Worm (Caenorhabditis elegans) whole organism, early embryonic: ENCODE results near the gene srlf-29.

Experiments
- B0310.2 ChIP-seq: sonication (generic microtip); optimal IDR thresholded peaks from 2 replicates; lab custom pipeline; 2016; ENCODE audit warnings: mild to moderate bottlenecking, missing genetic modification characterization, missing compliant biosample characterization
- ama-1 ChIP-seq: fragments of 150-350 bp; optimal IDR thresholded peaks from 2 replicates; lab custom pipeline; 2014
- flt-1 ChIP-seq: fragments of 200-800 bp; sonication (Bioruptor generic); IDR thresholded peaks from 2 replicates; pipeline ENCODE4 v1.3.6; 2022; ENCODE audit warnings: missing genetic modification characterization, missing compliant biosample characterization
- hmbx-1 ChIP-seq: sonication (generic microtip); optimal IDR thresholded peaks from 2 replicates; lab custom pipeline; 2016; ENCODE audit warnings: mild to moderate bottlenecking, missing genetic modification characterization, missing compliant biosample characterization
- hnd-1 ChIP-seq: sonication (generic microtip); optimal IDR thresholded peaks from 2 replicates; lab custom pipeline; 2016; ENCODE audit warnings: missing genetic modification characterization, missing compliant biosample characterization
- tbx-11 ChIP-seq: fragments of 200-800 bp; sonication (Bioruptor generic); IDR thresholded peaks from 2 replicates; pipeline ENCODE4 v1.3.6; 2022; ENCODE audit warnings: missing genetic modification characterization, missing compliant biosample characterization

- TF ChIP-seq B0310.2 = no peak
- TF ChIP-seq ama-1 (lab: Kevin White, UChicago) = no peak
- no peak for TF ChIP-seq hmbx-1 (tag; lab: Kevin White, UChicago)
- no peak for TF ChIP-seq flt-1 (GFP tag; lab: Robert Waterston, UW)
- no peak for TF ChIP-seq tbx-11 (GFP tag; lab: Robert Waterston, UW)
- TF ChIP-seq hnd-1 (tag; lab: Kevin White, UChicago) = no peak
Measured at ce11 chrII:1676088-1676487, 10.0 kb downstream of the srlf-29 start, which contains the start of gene fbxb-17.
